Worm (Caenorhabditis elegans): ENCODE measurements around the gene K09E9.4.

ce11 chrX:15650919-15651420, 20.7 kb upstream of the K09E9.4 start, which contains the start of gene F59D12.3:
- TF ChIP-seq lin-13 (GFP tag; optimal IDR thresholded peaks at IDR 0.05): no peak
- TF ChIP-seq sdz-12 (GFP tag; optimal IDR thresholded peaks at IDR 0.05): no peak
- no peak for TF ChIP-seq ztf-11 (tag; optimal IDR thresholded peaks at IDR 0.05)
- TF ChIP-seq lin-29 (GFP tag; IDR thresholded peaks at IDR 0.05): no peak
- no peak for TF ChIP-seq lsy-2 (tag; optimal IDR thresholded peaks at IDR 0.05)
- no peak for TF ChIP-seq nhr-237 (tag; optimal IDR thresholded peaks at IDR 0.05)
- TF ChIP-seq ama-1 (optimal IDR thresholded peaks at IDR 0.05): no peak
- TF ChIP-seq nhr-77 (tag; optimal IDR thresholded peaks at IDR 0.05): no peak
- no peak for TF ChIP-seq fkh-10 (GFP tag; optimal IDR thresholded peaks at IDR 0.05)
- TF ChIP-seq pqm-1 (tag; optimal IDR thresholded peaks at IDR 0.05): no peak
- no peak for TF ChIP-seq unc-62 (GFP tag; optimal IDR thresholded peaks at IDR 0.05 in 1 of 2)
- TF ChIP-seq unc-62 (tag; optimal IDR thresholded peaks at IDR 0.05): no peak
- no peak for TF ChIP-seq F26F4.8 (GFP tag; conservative IDR thresholded peaks at IDR 0.05)
- TF ChIP-seq nhr-111 (GFP tag; optimal IDR thresholded peaks at IDR 0.05): no peak
- TF ChIP-seq snpc-4 (tag; optimal IDR thresholded peaks at IDR 0.05): no peak
